Worm (Caenorhabditis elegans) whole organism, mixed stage, embryonic: ENCODE results near the gene madf-4.

Source experiments
- ces-1 ChIP-seq: fragments of 150-350 bp; optimal IDR thresholded peaks from 2 replicates; lab custom pipeline; 2014; ENCODE audit warnings: missing biosample characterization, missing genetic modification reagents, missing genetic modification characterization
- cnd-1 ChIP-seq: fragments of 200-800 bp; sonication (Bioruptor generic); optimal IDR thresholded peaks from 2 replicates; lab custom pipeline; 2018; ENCODE audit warnings: mild to moderate bottlenecking, missing genetic modification characterization, missing compliant biosample characterization
- drap-1 ChIP-seq: fragments of 200-800 bp; sonication (Bioruptor generic); optimal IDR thresholded peaks from 3 replicates; lab custom pipeline; 2018; ENCODE audit warnings: mild to moderate bottlenecking, missing genetic modification characterization, missing compliant biosample characterization
- lsy-2 ChIP-seq: fragments of 150-350 bp; optimal IDR thresholded peaks from 2 replicates; lab custom pipeline; 2014; ENCODE audit warnings: missing biosample characterization, missing genetic modification characterization
- nhr-2 ChIP-seq: fragments of 150-350 bp; optimal IDR thresholded peaks from 2 replicates; lab custom pipeline; 2014; ENCODE audit warnings: missing biosample characterization, missing genetic modification characterization
- pha-4 ChIP-seq: fragments of 150-350 bp; optimal IDR thresholded peaks from 2 replicates; lab custom pipeline; 2018; ENCODE audit warnings: missing biosample characterization, missing genetic modification reagents, missing genetic modification characterization
- sem-2 ChIP-seq: fragments of 200-800 bp; sonication (Bioruptor generic); optimal IDR thresholded peaks from 2 replicates; lab custom pipeline; 2018; ENCODE audit warnings: mild to moderate bottlenecking, missing genetic modification characterization, missing compliant biosample characterization
- unc-62 ChIP-seq: fragments of 150-350 bp; optimal IDR thresholded peaks from 2 replicates; lab custom pipeline; 2014; ENCODE audit warnings: missing biosample characterization, missing genetic modification reagents, missing genetic modification characterization
- zip-8 ChIP-seq: fragments of 150-350 bp; optimal IDR thresholded peaks from 2 replicates; lab custom pipeline; 2014; ENCODE audit warnings: missing biosample characterization, missing genetic modification characterization
- ztf-11 ChIP-seq: fragments of 150-350 bp; optimal IDR thresholded peaks from 2 replicates; lab custom pipeline; 2014; ENCODE audit warnings: missing biosample characterization, missing genetic modification characterization

DNA sequence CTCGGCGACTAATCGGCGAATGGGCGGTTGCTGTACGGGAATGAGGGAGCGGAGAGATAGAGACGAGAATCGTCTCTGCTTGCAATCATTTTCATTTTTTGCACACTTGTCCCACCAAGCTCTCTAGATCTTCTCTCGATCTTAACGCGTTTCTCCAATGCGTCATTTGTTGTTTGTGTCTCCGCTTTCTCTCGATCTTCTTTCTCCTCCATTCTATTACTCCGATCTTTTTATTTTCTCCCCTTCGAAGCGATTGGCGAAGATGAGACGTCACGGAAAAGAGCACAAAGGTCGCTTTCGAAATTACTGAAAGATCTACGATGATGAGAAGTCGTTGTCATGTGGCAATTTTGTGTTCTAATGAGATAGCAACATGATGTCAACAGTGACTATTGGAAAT lies 3.6 kb downstream of the madf-4 start:
- no peak for TF ChIP-seq sem-2 (GFP tag; lab: Kevin White, UChicago)
- TF ChIP-seq nhr-2 (tag; lab: Kevin White, UChicago), result no peak
- TF ChIP-seq cnd-1 (tag; lab: Kevin White, UChicago), result no peak
- TF ChIP-seq unc-62 (GFP tag; lab: Kevin White, UChicago), result peak; percentile 66
- no peak for TF ChIP-seq zip-8
- no peak for TF ChIP-seq drap-1 (GFP tag; lab: Kevin White, UChicago)
- TF ChIP-seq pha-4 (tag; lab: Kevin White, UChicago), result no peak
- no peak for TF ChIP-seq lsy-2 (tag; lab: Kevin White, UChicago)
- TF ChIP-seq ces-1 (GFP tag; lab: Kevin White, UChicago), result no peak
- no peak for TF ChIP-seq ztf-11 (tag; lab: Kevin White, UChicago)
